Worm (Caenorhabditis elegans): ENCODE results near the gene R02E12.5.

DNA sequence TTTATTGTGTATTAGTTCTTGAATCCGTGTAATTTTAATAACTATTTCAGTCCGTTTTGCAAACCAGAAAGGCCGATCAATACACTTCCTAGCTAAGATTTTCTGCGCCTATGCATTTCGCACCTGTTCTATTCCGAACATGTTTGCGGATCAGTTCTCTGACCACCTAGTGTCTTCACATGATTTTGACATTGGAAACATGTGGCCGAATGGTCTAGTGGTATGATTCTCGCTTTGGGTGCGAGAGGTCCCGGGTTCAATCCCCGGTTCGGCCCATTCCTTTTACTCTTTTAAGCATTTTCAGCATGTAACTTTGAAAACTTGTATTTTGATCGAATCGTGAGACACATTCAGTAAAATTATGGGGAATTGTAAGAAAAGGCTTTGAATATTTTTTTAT, 27.8 kb upstream of the R02E12.5 start:
- TF ChIP-seq unc-62 (GFP tag; optimal IDR thresholded peaks at IDR 0.05 in 1 of 2) (no peak), unc-62 (tag; optimal IDR thresholded peaks at IDR 0.05) (no peak), lim-7 (GFP tag; IDR thresholded peaks at IDR 0.05) (peak; percentile 82), ama-1 (optimal IDR thresholded peaks at IDR 0.05) (no peak), zag-1 (tag; optimal IDR thresholded peaks at IDR 0.05) (no peak), fkh-10 (GFP tag; optimal IDR thresholded peaks at IDR 0.05) (no peak), egl-27 (tag; optimal IDR thresholded peaks at IDR 0.05) (no peak), ceh-28 (tag; optimal IDR thresholded peaks at IDR 0.05) (no peak), nhr-25 (tag; optimal IDR thresholded peaks at IDR 0.05; ENCODE audit: borderline replicate concordance, insufficient read depth) (no peak), aly-2 (tag; optimal IDR thresholded peaks at IDR 0.05) (no peak), dpl-1 (GFP tag; optimal IDR thresholded peaks at IDR 0.05) (no peak)
